Worm (Caenorhabditis elegans): ENCODE data around the gene Y62E10A.23.
A peak's percentile ranks its signal among the peaks of the same experiment; 100 is the strongest.

Gene Y62E10A.23

ce11 chrIV:13369120-13369842, 16.8 kb upstream of the Y62E10A.23 start, which contains the start of gene agt-1 (continued):
- TF ChIP-seq F33H1.4 (GFP tag; IDR thresholded peaks at IDR 0.05): peak; percentile 47
- TF ChIP-seq egl-18 (GFP tag; IDR thresholded peaks at IDR 0.05): no peak
- TF ChIP-seq lsl-1 (GFP tag; optimal IDR thresholded peaks at IDR 0.05): peak; percentile 5
- peak; percentile 42 for TF ChIP-seq ceh-79 (tag; optimal IDR thresholded peaks at IDR 0.05)
- no peak for TF ChIP-seq lsy-27 (tag; optimal IDR thresholded peaks at IDR 0.05; ENCODE audit: borderline replicate concordance, insufficient read depth)
- no peak for TF ChIP-seq ceh-91 (GFP tag; IDR thresholded peaks at IDR 0.05)
- TF ChIP-seq B0019.2 (GFP tag; conservative IDR thresholded peaks at IDR 0.05): no peak
- TF ChIP-seq cebp-1 (GFP tag; IDR thresholded peaks at IDR 0.05): no peak
- TF ChIP-seq cebp-1 (tag; optimal IDR thresholded peaks at IDR 0.05): peak; percentile 5
- 0 out of 2 replicates have a peak, but pooled peaks have one; percentile 17 for TF ChIP-seq egl-44 (GFP tag; IDR thresholded peaks at IDR 0.05)
- TF ChIP-seq hmg-1.2 (GFP tag; IDR thresholded peaks at IDR 0.05): no peak
- TF ChIP-seq him-1 (tag; optimal IDR thresholded peaks at IDR 0.05): no peak
- no peak for TF ChIP-seq ccch-3 (GFP tag; optimal IDR thresholded peaks at IDR 0.05)
- TF ChIP-seq tbx-9 (tag; optimal IDR thresholded peaks at IDR 0.05; ENCODE audit: borderline replicate concordance): no peak
- peak; percentile 53; the same call in 1 of the 2 replicates for TF ChIP-seq mcd-1 (GFP tag; IDR thresholded peaks at IDR 0.05)
- TF ChIP-seq zfh-2 (GFP tag; conservative IDR thresholded peaks at IDR 0.05): peak; percentile 84
- no peak for TF ChIP-seq F57C9.4 (tag; optimal IDR thresholded peaks at IDR 0.05)
- TF ChIP-seq lin-54 (GFP tag; optimal IDR thresholded peaks at IDR 0.05): peak; percentile 39
- peak; percentile 41 for TF ChIP-seq T26A5.8 (tag; optimal IDR thresholded peaks at IDR 0.05)
- no peak for TF ChIP-seq snpc-1.1 (tag; optimal IDR thresholded peaks at IDR 0.05; ENCODE audit: insufficient read depth)
- TF ChIP-seq sptf-2 (GFP tag; optimal IDR thresholded peaks at IDR 0.05): no peak
- no peak for TF ChIP-seq bed-2 (GFP tag; IDR thresholded peaks at IDR 0.05)
- TF ChIP-seq die-1 (tag; optimal IDR thresholded peaks at IDR 0.05): no peak
- no peak for TF ChIP-seq mxl-1 (tag; optimal IDR thresholded peaks at IDR 0.05)
- TF ChIP-seq ztf-28 (GFP tag; IDR thresholded peaks at IDR 0.05): no peak
- TF ChIP-seq hmg-20 (GFP tag; IDR thresholded peaks at IDR 0.05): no peak
- TF ChIP-seq ZK185.1 (tag; optimal IDR thresholded peaks at IDR 0.05; ENCODE audit: poor library complexity, severe bottlenecking): no peak
- TF ChIP-seq unc-62 (GFP tag; optimal IDR thresholded peaks at IDR 0.05): no peak
- TF ChIP-seq nhr-120 (GFP tag; IDR thresholded peaks at IDR 0.05): no peak
- no peak for TF ChIP-seq nfya-2 (GFP tag; IDR thresholded peaks at IDR 0.05)
- TF ChIP-seq dpff-1 (tag; optimal IDR thresholded peaks at IDR 0.05): no peak

- TF ChIP-seq ccch-3 (GFP tag; optimal IDR thresholded peaks at IDR 0.05): no peak
- TF ChIP-seq madf-6 (GFP tag; IDR thresholded peaks at IDR 0.05): peak; percentile 12; the same call in 1 of the 2 replicates
- TF ChIP-seq F49E8.2 (tag; optimal IDR thresholded peaks at IDR 0.05; ENCODE audit: insufficient read depth): no peak
- TF ChIP-seq snpc-4 (GFP tag; optimal IDR thresholded peaks at IDR 0.05): no peak
- TF ChIP-seq snpc-4 (tag; optimal IDR thresholded peaks at IDR 0.05): peak in 1 of 4 experiments; percentile 3
- no peak for TF ChIP-seq cebp-1 (GFP tag; IDR thresholded peaks at IDR 0.05)
- no peak for TF ChIP-seq cebp-1 (tag; optimal IDR thresholded peaks at IDR 0.05)
- TF ChIP-seq lin-26 (GFP tag; IDR thresholded peaks at IDR 0.05): no peak
- no peak for TF ChIP-seq aptf-2 (GFP tag; conservative IDR thresholded peaks at IDR 0.05)
- TF ChIP-seq die-1 (tag; optimal IDR thresholded peaks at IDR 0.05): no peak
- TF ChIP-seq ztf-3 (GFP tag; optimal IDR thresholded peaks at IDR 0.05): no peak
- peak; percentile 27 for TF ChIP-seq F23B12.7 (tag; optimal IDR thresholded peaks at IDR 0.05; ENCODE audit: insufficient read depth)
- TF ChIP-seq pbrm-1 (GFP tag; IDR thresholded peaks at IDR 0.05): no peak
- TF ChIP-seq madf-3 (GFP tag; IDR thresholded peaks at IDR 0.05): no peak
- TF ChIP-seq ekl-4 (GFP tag; IDR thresholded peaks at IDR 0.05): no peak
- no peak for TF ChIP-seq nhr-120 (GFP tag; IDR thresholded peaks at IDR 0.05)
- TF ChIP-seq xnd-1 (tag; optimal IDR thresholded peaks at IDR 0.05): no peak
- TF ChIP-seq C17E4.6 (GFP tag; IDR thresholded peaks at IDR 0.05): no peak
- TF ChIP-seq let-607 (tag; optimal IDR thresholded peaks at IDR 0.05): no peak
- TF ChIP-seq K12H6.12 (tag; optimal IDR thresholded peaks at IDR 0.05): no peak
- no peak for TF ChIP-seq unc-62 (GFP tag; optimal IDR thresholded peaks at IDR 0.05)
- peak; percentile 79 for TF ChIP-seq F33H1.4 (GFP tag; IDR thresholded peaks at IDR 0.05)
Measured at ce11 chrIV:13370235-13370739, 15.8 kb upstream of the Y62E10A.23 start, which contains the start of the genes rla-2, popl-7 and Y62E10A.24. Gene rla-2 (minus strand): TSS chrIV:13370285. Gene popl-7 (plus strand): TSS chrIV:13370689. Gene Y62E10A.24 (plus strand): TSS chrIV:13370710.

Data from whole organism, young adult.